Worm (Caenorhabditis elegans): ENCODE results near the gene fbxa-5.

DNA sequence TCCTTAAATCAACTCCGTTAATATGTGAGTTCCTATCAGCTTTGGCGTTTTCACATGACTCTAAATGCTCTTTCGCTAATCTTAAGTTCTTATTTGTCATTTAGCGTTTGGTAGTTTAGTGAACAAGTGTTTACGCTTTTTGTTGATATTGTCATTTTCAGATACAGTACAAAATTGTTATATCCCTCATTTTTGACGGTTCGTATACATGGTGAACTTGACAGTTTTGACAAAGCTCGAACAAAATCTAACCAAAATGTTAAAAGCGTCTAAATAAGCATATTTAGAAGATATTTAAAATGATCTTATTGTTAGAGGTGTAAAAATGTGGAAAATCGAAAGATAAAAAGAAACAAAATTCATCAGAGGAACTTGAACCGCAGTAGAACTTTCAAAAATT is 43.3 kb upstream of the fbxa-5 start:
- TF ChIP-seq ama-1 (optimal IDR thresholded peaks at IDR 0.05) (no peak), tbx-37 (GFP tag; conservative IDR thresholded peaks at IDR 0.05) (no peak), scrt-1 (GFP tag; IDR thresholded peaks at IDR 0.05) (no peak), tbx-11 (GFP tag; IDR thresholded peaks at IDR 0.05) (no peak), flt-1 (GFP tag; IDR thresholded peaks at IDR 0.05) (no peak), hmg-4 (GFP tag; optimal IDR thresholded peaks at IDR 0.05) (no peak), pes-1 (GFP tag; IDR thresholded peaks at IDR 0.05) (no peak)

All from whole organism, early embryonic.